Fruit fly (Drosophila melanogaster): ENCODE measurements around the gene Vsx2.

Gene Vsx2

dm6 chrX:5579484-5579883 lies 19.5 kb upstream of the Vsx2 start:
- no peak for TF ChIP-seq acj6 (GFP tag; optimal IDR thresholded peaks at IDR 0.05)
- TF ChIP-seq Ets96B (tag; optimal IDR thresholded peaks at IDR 0.05): no peak
- TF ChIP-seq Gug (GFP tag; IDR thresholded peaks at IDR 0.05): no peak
- TF ChIP-seq svp (GFP tag): no peak
- TF ChIP-seq Hr4 (GFP tag; optimal IDR thresholded peaks at IDR 0.05): no peak
- TF ChIP-seq CG3919 (GFP tag; optimal IDR thresholded peaks at IDR 0.05): no peak
- TF ChIP-seq Eip78C (GFP tag): no peak
- TF ChIP-seq CG32006 (GFP tag; optimal IDR thresholded peaks at IDR 0.05): no peak
- no peak for TF ChIP-seq CG11762 (GFP tag; optimal IDR thresholded peaks at IDR 0.05; ENCODE audit: insufficient read depth)
- TF ChIP-seq dsx (GFP tag; optimal IDR thresholded peaks at IDR 0.05; ENCODE audit: poor library complexity, severe bottlenecking): no peak
- no peak for TF ChIP-seq Hr39 (GFP tag; optimal IDR thresholded peaks at IDR 0.05)
- TF ChIP-seq lz (GFP tag; optimal IDR thresholded peaks at IDR 0.05): no peak
- no peak for TF ChIP-seq salr (GFP tag; optimal IDR thresholded peaks at IDR 0.05)
- no peak for TF ChIP-seq CG31627 (GFP tag; optimal IDR thresholded peaks at IDR 0.05)
- TF ChIP-seq spab (GFP tag; optimal IDR thresholded peaks at IDR 0.05): no peak
- TF ChIP-seq CG34406 (GFP tag; optimal IDR thresholded peaks at IDR 0.05): no peak

- peak; percentile 15 for TF ChIP-seq CG10631 (GFP tag; optimal IDR thresholded peaks at IDR 0.05)
- no peak for TF ChIP-seq CG9139 (GFP tag; optimal IDR thresholded peaks at IDR 0.05)
Observed at dm6 chrX:5563929-5564328, 3.9 kb upstream of the Vsx2 start.

- TF ChIP-seq fd59A (GFP tag; optimal IDR thresholded peaks at IDR 0.05) (no peak), CG6808 (GFP tag; optimal IDR thresholded peaks at IDR 0.05) (no peak), CG10669 (GFP tag; optimal IDR thresholded peaks at IDR 0.05) (no peak), topi (GFP tag; optimal IDR thresholded peaks at IDR 0.05) (no peak), CG7368 (GFP tag; optimal IDR thresholded peaks at IDR 0.05) (no peak), CG32006 (GFP tag; optimal IDR thresholded peaks at IDR 0.05) (no peak), svp (GFP tag) (no peak), CG31627 (GFP tag; optimal IDR thresholded peaks at IDR 0.05) (no peak), Lpt (GFP tag; optimal IDR thresholded peaks at IDR 0.05) (no peak), eg (GFP tag; IDR thresholded peaks at IDR 0.05) (no peak), Sox14 (GFP tag; optimal IDR thresholded peaks at IDR 0.05) (no peak)
Observed at dm6 chrX:5563396-5563795, 3.4 kb upstream of the Vsx2 start.

DNA sequence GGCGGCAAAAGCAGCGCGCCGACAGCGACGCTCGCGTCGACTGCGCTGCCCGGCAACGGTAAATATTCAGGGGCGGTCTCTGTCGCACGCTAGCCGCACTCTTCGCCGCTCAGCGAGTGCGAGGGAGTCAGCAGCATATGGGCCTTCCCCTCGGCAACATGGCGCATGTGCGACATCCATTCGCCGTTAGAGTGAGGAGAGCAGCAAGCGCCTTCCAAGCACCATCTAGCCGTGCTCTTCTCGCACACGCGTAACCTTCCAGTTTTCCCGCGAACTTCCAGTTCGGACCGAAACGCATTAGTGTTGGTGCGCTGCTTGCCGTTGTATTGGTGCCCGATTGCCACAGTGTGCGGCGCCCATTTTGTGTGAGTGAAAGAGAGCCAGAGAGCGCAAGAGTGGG lies 520 bp upstream of the Vsx2 start:
- no peak for TF ChIP-seq Sox14 (GFP tag; optimal IDR thresholded peaks at IDR 0.05)
- TF ChIP-seq achi (GFP tag; optimal IDR thresholded peaks at IDR 0.05): no peak
- TF ChIP-seq Blimp-1 (GFP tag; optimal IDR thresholded peaks at IDR 0.05): no peak
- 0 out of 2 replicates have a peak, but pooled peaks have one; percentile 14 for TF ChIP-seq CG15336 (GFP tag; IDR thresholded peaks at IDR 0.05)
- no peak for TF ChIP-seq Met (GFP tag; optimal IDR thresholded peaks at IDR 0.05)
- no peak for TF ChIP-seq CG34406 (GFP tag; optimal IDR thresholded peaks at IDR 0.05)
- TF ChIP-seq fkh (GFP tag; optimal IDR thresholded peaks at IDR 0.05): peak; percentile 85
- no peak for TF ChIP-seq CG11294 (GFP tag; IDR thresholded peaks at IDR 0.05)
- TF ChIP-seq CG11902 (GFP tag; optimal IDR thresholded peaks at IDR 0.05): no peak

- no peak for TF ChIP-seq Hr39 (GFP tag; optimal IDR thresholded peaks at IDR 0.05)
- no peak for TF ChIP-seq CG8119 (GFP tag; IDR thresholded peaks at IDR 0.05)
- TF ChIP-seq CG3919 (GFP tag; optimal IDR thresholded peaks at IDR 0.05): no peak
- no peak for TF ChIP-seq Sox14 (GFP tag; optimal IDR thresholded peaks at IDR 0.05)
- TF ChIP-seq CG8319 (GFP tag; optimal IDR thresholded peaks at IDR 0.05): no peak
- TF ChIP-seq Eip75B (GFP tag; optimal IDR thresholded peaks at IDR 0.05): no peak
- TF ChIP-seq Ets21C (GFP tag; optimal IDR thresholded peaks at IDR 0.05): no peak
Observed at dm6 chrX:5559363-5559762, 620 bp downstream of the Vsx2 start.

All from whole organism, prepupa.